Fruit fly (Drosophila melanogaster) S2 (cell line): ENCODE data around the gene CG12817.

ENCODE experiments used
- CG8478 ChIP-seq: fragments of >200 bp; optimal IDR thresholded peaks from 2 replicates; lab custom pipeline; 2018
- CTCF ChIP-seq, 2 experiments: fragments of >200 bp; optimal IDR thresholded peaks; 2 replicates each; lab custom pipeline; 2018

DNA sequence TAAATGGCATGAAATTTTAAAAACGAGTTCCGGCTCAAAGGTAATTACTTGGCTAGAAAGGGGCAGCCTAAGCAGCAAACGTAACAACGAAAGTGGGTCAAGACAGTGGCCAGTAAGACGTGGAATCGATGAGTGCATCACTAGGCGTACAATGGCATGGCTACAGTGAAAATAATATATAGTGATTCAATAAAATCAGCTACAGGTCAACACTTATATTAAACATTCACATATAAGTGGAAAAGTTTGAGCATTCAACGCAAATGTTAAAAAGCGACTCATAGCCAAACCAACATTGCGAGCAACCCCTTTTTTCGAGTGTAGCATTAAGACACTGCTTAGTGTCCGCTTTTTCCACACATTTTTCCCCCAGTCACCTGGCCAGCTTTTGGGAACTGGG is 3.5 kb upstream of the CG12817 start:
- no peak for TF ChIP-seq CTCF (optimal IDR thresholded peaks at IDR 0.05; lab: Kevin White, UChicago)
- no peak for TF ChIP-seq CG8478 (lab: Kevin White, UChicago)
